Fruit fly (Drosophila melanogaster) whole organism, embryonic: ENCODE measurements around the gene Pcmt.
A peak's percentile ranks its signal among the peaks of the same experiment; 100 is the strongest.

Experiments
- Aef1 ChIP-seq: fragments of 200-800 bp; sonication (Bioruptor generic); IDR thresholded peaks from 3 replicates; pipeline ENCODE4 v1.3.6; 2022; ENCODE audit warnings: missing biosample characterization, missing genetic modification characterization
- B-H2 ChIP-seq: fragments of 200-800 bp; sonication (Bioruptor generic); optimal IDR thresholded peaks from 2 replicates; lab custom pipeline; 2018; ENCODE audit warnings: missing biosample characterization, mild to moderate bottlenecking, missing genetic modification characterization
- BtbVII ChIP-seq: fragments of 200-800 bp; sonication (Bioruptor generic); optimal IDR thresholded peaks from 3 replicates; lab custom pipeline; 2017; ENCODE audit warnings: missing biosample characterization, mild to moderate bottlenecking, missing genetic modification characterization
- C15 ChIP-seq: fragments of 200-800 bp; sonication (Bioruptor generic); IDR thresholded peaks from 3 replicates; pipeline ENCODE4 v1.3.6; 2022; ENCODE audit warnings: missing biosample characterization, missing genetic modification characterization
- CG10209 ChIP-seq: fragments of 200-800 bp; sonication (Bioruptor generic); optimal IDR thresholded peaks from 3 replicates; lab custom pipeline; 2017; ENCODE audit warnings: missing biosample characterization, mild to moderate bottlenecking, missing genetic modification characterization, missing genetic modification reagents
- CG10654 ChIP-seq: fragments of 200-800 bp; sonication (Bioruptor generic); optimal IDR thresholded peaks from 2 replicates; lab custom pipeline; 2016; ENCODE audit warnings: missing biosample characterization, missing genetic modification characterization
- CG12299 ChIP-seq: fragments of 200-800 bp; sonication (Bioruptor generic); optimal IDR thresholded peaks from 2 replicates; lab custom pipeline; 2018; ENCODE audit warnings: missing biosample characterization, mild to moderate bottlenecking, missing genetic modification characterization
- CG1233 ChIP-seq: fragments of 200-800 bp; sonication (Bioruptor generic); optimal IDR thresholded peaks from 4 replicates; lab custom pipeline; 2018; ENCODE audit warnings: missing biosample characterization, mild to moderate bottlenecking, missing genetic modification characterization
- CG12942 ChIP-seq: fragments of 200-800 bp; sonication (Bioruptor generic); optimal IDR thresholded peaks from 3 replicates; lab custom pipeline; 2016; ENCODE audit warnings: missing biosample characterization, missing genetic modification characterization
- CG16779 ChIP-seq: fragments of 200-800 bp; sonication (Bioruptor generic); IDR thresholded peaks from 2 replicates; pipeline ENCODE4 v1.3.6; 2022; ENCODE audit warnings: missing biosample characterization, missing genetic modification characterization
- CG17361 ChIP-seq: fragments of 200-800 bp; sonication (Bioruptor generic); IDR thresholded peaks from 3 replicates; pipeline ENCODE4 v1.3.6; 2022; ENCODE audit warnings: missing biosample characterization, missing genetic modification characterization
- CG17802 ChIP-seq: fragments of 200-800 bp; sonication (Bioruptor generic); optimal IDR thresholded peaks from 2 replicates; lab custom pipeline; 2018; ENCODE audit warnings: missing biosample characterization, mild to moderate bottlenecking, missing genetic modification characterization, moderate library complexity
- CG1792 ChIP-seq: fragments of 200-800 bp; sonication (Bioruptor generic); optimal IDR thresholded peaks from 2 replicates; lab custom pipeline; 2016; ENCODE audit warnings: missing biosample characterization, missing genetic modification characterization
- CG2712 ChIP-seq: fragments of 200-800 bp; optimal IDR thresholded peaks from 3 replicates; lab custom pipeline; 2019; ENCODE audit warnings: missing biosample characterization, mild to moderate bottlenecking, missing genetic modification characterization, moderate library complexity
- CG2889 ChIP-seq: fragments of 200-800 bp; sonication (Bioruptor generic); IDR thresholded peaks from 3 replicates; pipeline ENCODE4 v1.3.6; 2022; ENCODE audit warnings: missing biosample characterization, missing genetic modification characterization
- CG32767 ChIP-seq: fragments of 200-800 bp; sonication (Bioruptor generic); IDR thresholded peaks from 2 replicates; pipeline ENCODE4 v1.3.6; 2022; ENCODE audit warnings: missing biosample characterization, missing genetic modification characterization
- CG33557 ChIP-seq: fragments of 200-800 bp; sonication (Bioruptor generic); optimal IDR thresholded peaks from 2 replicates; lab custom pipeline; 2019; ENCODE audit warnings: missing biosample characterization, mild to moderate bottlenecking, missing genetic modification characterization, moderate library complexity
- CG34376 ChIP-seq: fragments of 200-800 bp; sonication (Bioruptor generic); optimal IDR thresholded peaks from 2 replicates; lab custom pipeline; 2018; ENCODE audit warnings: missing biosample characterization, mild to moderate bottlenecking, missing genetic modification characterization
- CG4360 ChIP-seq: fragments of 200-800 bp; sonication (Bioruptor generic); IDR thresholded peaks from 2 replicates; pipeline ENCODE4 v1.3.6; 2022; ENCODE audit warnings: missing biosample characterization, missing genetic modification characterization
- CG5953 ChIP-seq: fragments of 200-800 bp; sonication (Bioruptor generic); IDR thresholded peaks from 2 replicates; pipeline ENCODE4 v1.3.6; 2022; ENCODE audit warnings: missing biosample characterization, missing genetic modification characterization
- CG6254 ChIP-seq: fragments of 200-800 bp; sonication (Bioruptor generic); optimal IDR thresholded peaks from 3 replicates; lab custom pipeline; 2017; ENCODE audit warnings: mild to moderate bottlenecking, missing biosample characterization, missing genetic modification reagents, missing genetic modification characterization
- CG7839 ChIP-seq: fragments of 200-800 bp; sonication (Bioruptor generic); optimal IDR thresholded peaks from 3 replicates; lab custom pipeline; 2018; ENCODE audit warnings: missing biosample characterization, mild to moderate bottlenecking, missing genetic modification characterization, moderate library complexity
- CG9797 ChIP-seq: fragments of 200-800 bp; sonication (Bioruptor generic); optimal IDR thresholded peaks from 3 replicates; lab custom pipeline; 2018; ENCODE audit warnings: missing biosample characterization, mild to moderate bottlenecking, missing genetic modification characterization
- CoRest ChIP-seq: fragments of 200-800 bp; sonication (Bioruptor generic); optimal IDR thresholded peaks from 3 replicates; lab custom pipeline; 2018; ENCODE audit warnings: missing biosample characterization, mild to moderate bottlenecking, missing genetic modification characterization, moderate library complexity
- Dbx ChIP-seq: fragments of 200-800 bp; sonication (Bioruptor generic); IDR thresholded peaks from 3 replicates; pipeline ENCODE4 v1.3.6; 2022; ENCODE audit warnings: missing biosample characterization, missing genetic modification characterization
- Fer2 ChIP-seq: fragments of 200-800 bp; sonication (Bioruptor generic); optimal IDR thresholded peaks from 2 replicates; lab custom pipeline; 2018; ENCODE audit warnings: missing biosample characterization, mild to moderate bottlenecking, missing genetic modification characterization, moderate library complexity
- Hr3 ChIP-seq: fragments of 200-800 bp; sonication (Bioruptor generic); optimal IDR thresholded peaks from 3 replicates; lab custom pipeline; 2016; ENCODE audit warnings: missing biosample characterization, missing genetic modification characterization
- Hsf ChIP-seq: fragments of 200-800 bp; sonication (Bioruptor generic); optimal IDR thresholded peaks from 3 replicates; lab custom pipeline; 2016; ENCODE audit warnings: missing biosample characterization, missing genetic modification characterization
- Lim3 ChIP-seq: fragments of 200-800 bp; sonication (Bioruptor generic); IDR thresholded peaks from 2 replicates; pipeline ENCODE4 v1.3.6; 2022; ENCODE audit warnings: missing biosample characterization, missing genetic modification characterization
- MBD-R2 ChIP-seq: fragments of 200-800 bp; sonication (Bioruptor generic); IDR thresholded peaks from 2 replicates; pipeline ENCODE4 v1.3.6; 2022; ENCODE audit warnings: missing biosample characterization, missing genetic modification characterization
- NC2β ChIP-seq: fragments of 200-800 bp; sonication (Bioruptor generic); optimal IDR thresholded peaks from 2 replicates; lab custom pipeline; 2016; ENCODE audit warnings: missing biosample characterization, missing genetic modification characterization
- NfI ChIP-seq: fragments of 200-800 bp; sonication (Bioruptor generic); optimal IDR thresholded peaks from 3 replicates; lab custom pipeline; 2018; ENCODE audit warnings: missing biosample characterization, mild to moderate bottlenecking, missing genetic modification characterization, moderate library complexity
- TFAM ChIP-seq: fragments of 200-800 bp; sonication (Bioruptor generic); optimal IDR thresholded peaks from 2 replicates; lab custom pipeline; 2017; ENCODE audit warnings: missing biosample characterization, missing genetic modification characterization, inconsistent platforms
- Vsx1 ChIP-seq: fragments of 200-800 bp; sonication (Bioruptor generic); optimal IDR thresholded peaks from 2 replicates; lab custom pipeline; 2017; ENCODE audit warnings: missing biosample characterization, mild to moderate bottlenecking, missing genetic modification characterization, missing genetic modification reagents
- Xbp1 ChIP-seq: fragments of 200-800 bp; sonication (Bioruptor generic); optimal IDR thresholded peaks from 3 replicates; lab custom pipeline; 2016; ENCODE audit warnings: missing biosample characterization, mild to moderate bottlenecking, missing genetic modification characterization
- ase ChIP-seq: fragments of 200-800 bp; sonication (Bioruptor generic); IDR thresholded peaks from 3 replicates; pipeline ENCODE4 v1.3.6; 2022; ENCODE audit warnings: missing biosample characterization, missing genetic modification characterization
- ato ChIP-seq: fragments of 200-800 bp; sonication (Bioruptor generic); IDR thresholded peaks from 2 replicates; pipeline ENCODE4 v1.3.6; 2022; ENCODE audit warnings: missing biosample characterization, missing genetic modification characterization; ENCODE audit not compliant: partially characterized antibody
- bbx ChIP-seq: fragments of 200-800 bp; sonication (Bioruptor generic); IDR thresholded peaks from 2 replicates; pipeline ENCODE4 v1.3.6; 2022; ENCODE audit warnings: missing biosample characterization, missing genetic modification characterization; ENCODE audit not compliant: partially characterized antibody
- cad ChIP-seq: fragments of >200 bp; optimal IDR thresholded peaks from 2 replicates; lab custom pipeline; 2017; ENCODE audit warnings: missing biosample characterization, missing genetic modification characterization
- disco-r ChIP-seq: fragments of 200-800 bp; sonication (Bioruptor generic); optimal IDR thresholded peaks from 2 replicates; lab custom pipeline; 2016; ENCODE audit warnings: missing biosample characterization, missing genetic modification characterization
- fd96Cb ChIP-seq: fragments of 200-800 bp; sonication (Bioruptor generic); optimal IDR thresholded peaks from 2 replicates; lab custom pipeline; 2018; ENCODE audit warnings: missing biosample characterization, mild to moderate bottlenecking, missing genetic modification characterization, moderate library complexity
- gsb ChIP-seq: fragments of 200-800 bp; sonication (Bioruptor generic); IDR thresholded peaks from 2 replicates; pipeline ENCODE4 v1.3.6; 2022; ENCODE audit warnings: missing biosample characterization, missing genetic modification characterization
- hb ChIP-seq: fragments of 200-800 bp; sonication (Bioruptor generic); IDR thresholded peaks from 3 replicates; pipeline ENCODE4 v1.3.6; 2022; ENCODE audit warnings: missing biosample characterization, missing genetic modification characterization; ENCODE audit not compliant: partially characterized antibody
- hth ChIP-seq: fragments of >200 bp; optimal IDR thresholded peaks from 2 replicates; lab custom pipeline; 2017; ENCODE audit warnings: inconsistent platforms
- pfk ChIP-seq: fragments of 200-800 bp; sonication (Bioruptor generic); optimal IDR thresholded peaks from 2 replicates; lab custom pipeline; 2018; ENCODE audit warnings: missing biosample characterization, mild to moderate bottlenecking, missing genetic modification characterization, moderate library complexity
- sim ChIP-seq: fragments of 200-800 bp; sonication (Bioruptor generic); IDR thresholded peaks from 2 replicates; pipeline ENCODE4 v1.3.6; 2022; ENCODE audit warnings: missing biosample characterization, missing genetic modification characterization
- slp2 ChIP-seq: fragments of 200-800 bp; sonication (Bioruptor generic); optimal IDR thresholded peaks from 2 replicates; lab custom pipeline; 2016; ENCODE audit warnings: missing biosample characterization, missing genetic modification characterization
- tx ChIP-seq: fragments of 200-800 bp; sonication (Bioruptor generic); optimal IDR thresholded peaks from 2 replicates; lab custom pipeline; 2016; ENCODE audit warnings: missing biosample characterization, missing genetic modification characterization
- usp ChIP-seq: fragments of >200 bp; optimal IDR thresholded peaks from 2 replicates; lab custom pipeline; 2017; ENCODE audit warnings: missing biosample characterization, missing genetic modification characterization
- vfl ChIP-seq: fragments of 200-800 bp; sonication (Bioruptor generic); optimal IDR thresholded peaks from 2 replicates; lab custom pipeline; 2016; ENCODE audit warnings: missing biosample characterization, missing genetic modification characterization
- zfh1 ChIP-seq: fragments of 200-800 bp; sonication (Bioruptor generic); IDR thresholded peaks from 3 replicates; pipeline ENCODE4 v1.3.6; 2022; ENCODE audit warnings: missing biosample characterization, missing genetic modification characterization

The Pcmt gene

dm6 chr3R:5587863-5588519, 33.9 kb upstream of the Pcmt start, which contains the start of gene CG2926 (continued):
- TF ChIP-seq CG34376 (peak; percentile 15), fd96Cb (tag; lab: Kevin White, UChicago) (no peak), CG10209 (GFP tag; lab: Kevin White, UChicago) (no peak), gsb (0 out of 2 replicates have a peak, but pooled peaks have one; percentile 5), vfl (GFP tag; lab: Kevin White, UChicago) (peak; percentile 38), CG1233 (peak; percentile 33), CG16779 (no peak), CG12942 (GFP tag; lab: Kevin White, UChicago) (no peak), CG1792 (no peak), Fer2 (tag; lab: Kevin White, UChicago) (no peak), pfk (no peak), CG5953 (GFP tag; lab: Robert Waterston, UW) (no peak), CG17361 (GFP tag; lab: Robert Waterston, UW) (no peak), Vsx1 (GFP tag; lab: Kevin White, UChicago) (no peak), hth (no peak), zfh1 (GFP tag; lab: Robert Waterston, UW) (no peak), CG32767 (GFP tag; lab: Robert Waterston, UW) (peak; percentile 57; the same call in 1 of the 2 replicates), Aef1 (GFP tag; lab: Robert Waterston, UW) (0 out of 3 replicates have a peak, but pooled peaks have one; percentile 13), usp (GFP tag; lab: Kevin White, UChicago) (no peak), CG12299 (tag; lab: Kevin White, UChicago) (no peak), Hsf (GFP tag; lab: Kevin White, UChicago) (peak; percentile 47), tx (GFP tag; lab: Kevin White, UChicago) (peak; percentile 13), slp2 (GFP tag; lab: Kevin White, UChicago) (no peak), disco-r (no peak), Xbp1 (GFP tag; lab: Kevin White, UChicago) (no peak), Dbx (GFP tag; lab: Robert Waterston, UW) (peak; percentile 62), NC2β (peak; percentile 34), CoRest (tag; lab: Kevin White, UChicago) (no peak), TFAM (GFP tag; lab: Kevin White, UChicago) (no peak), hb (GFP tag; lab: Robert Waterston, UW) (peak; percentile 84), CG6254 (GFP tag; lab: Kevin White, UChicago) (peak; percentile 54), NfI (GFP tag; lab: Kevin White, UChicago) (no peak), CG9797 (GFP tag; lab: Kevin White, UChicago) (peak; percentile 31), CG7839 (tag; lab: Kevin White, UChicago) (no peak), CG2712 (tag; lab: Kevin White, UChicago) (no peak), CG2889 (GFP tag; lab: Robert Waterston, UW) (no peak), CG17802 (tag; lab: Kevin White, UChicago) (peak; percentile 48), Hr3 (GFP tag; lab: Kevin White, UChicago) (no peak), CG4360 (GFP tag; lab: Robert Waterston, UW) (no peak), BtbVII (GFP tag; lab: Kevin White, UChicago) (no peak), sim (GFP tag; lab: Robert Waterston, UW) (no peak), cad (GFP tag; lab: Kevin White, UChicago) (no peak), ase (GFP tag; lab: Robert Waterston, UW) (0 out of 3 replicates have a peak, but pooled peaks have one; percentile 41), B-H2 (no peak), MBD-R2 (GFP tag; lab: Robert Waterston, UW) (peak; percentile 87), CG33557 (GFP tag; lab: Kevin White, UChicago) (no peak), C15 (GFP tag; lab: Robert Waterston, UW) (no peak), Lim3 (GFP tag; lab: Robert Waterston, UW) (no peak), ato (GFP tag; lab: Robert Waterston, UW) (peak; percentile 91), bbx (peak; percentile 93), CG10654 (GFP tag; lab: Kevin White, UChicago) (peak; percentile 27)
